Worm (Caenorhabditis elegans): ENCODE measurements around the gene sri-40.
"Not testable (repeated sequence)": the region's sequence is repeated elsewhere in the genome, so short reads cannot be mapped to it uniquely, and the experiment has no call there.

sri-40 gene

DNA sequence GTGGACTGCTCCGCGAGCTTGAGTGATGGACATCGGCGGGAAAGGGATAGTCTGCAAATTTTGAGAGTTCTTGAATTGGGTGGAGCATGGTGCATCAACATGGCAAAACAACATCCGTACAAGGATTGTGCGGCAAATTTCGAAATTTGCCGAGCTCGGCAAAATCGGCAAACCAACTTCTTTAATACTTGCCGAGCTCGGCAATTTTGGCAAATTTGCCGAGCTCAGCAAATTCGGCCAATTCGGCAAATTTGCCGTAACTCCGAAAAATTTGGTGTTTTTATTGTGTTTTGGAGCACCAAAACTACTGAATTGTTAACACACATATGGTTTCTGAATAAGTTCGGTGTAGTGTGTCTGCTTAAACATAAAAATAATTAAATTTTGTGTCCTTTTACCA lies 7.7 kb upstream of the sri-40 start, which contains the start of gene fbxc-55:
Gene fbxc-55 (minus strand): TSS at position 101 of the 400 bp plus-strand sequence.
- no peak for TF ChIP-seq aly-2 (tag; optimal IDR thresholded peaks at IDR 0.05)
- TF ChIP-seq fkh-2 (tag; optimal IDR thresholded peaks at IDR 0.05), result no peak
- TF ChIP-seq hmg-11 (tag; optimal IDR thresholded peaks at IDR 0.05), result no peak
- no peak for TF ChIP-seq pqm-1 (tag; optimal IDR thresholded peaks at IDR 0.05)

- TF ChIP-seq elt-2 (tag; optimal IDR thresholded peaks at IDR 0.05), result no peak
- no peak for TF ChIP-seq nhr-11 (tag; optimal IDR thresholded peaks at IDR 0.05)
- TF ChIP-seq mml-1 (tag; optimal IDR thresholded peaks at IDR 0.05), result no peak
- no peak for TF ChIP-seq jun-1 (tag; optimal IDR thresholded peaks at IDR 0.05)
- no peak for TF ChIP-seq ZK546.5 (tag; optimal IDR thresholded peaks at IDR 0.05)
- no peak for TF ChIP-seq hmg-11 (tag; optimal IDR thresholded peaks at IDR 0.05)
- TF ChIP-seq fos-1 (tag; optimal IDR thresholded peaks at IDR 0.05), result no peak
- no peak for TF ChIP-seq daf-12 (tag; optimal IDR thresholded peaks at IDR 0.05)
- TF ChIP-seq elt-1 (tag; optimal IDR thresholded peaks at IDR 0.05), result no peak
- TF ChIP-seq lsy-12 (tag; optimal IDR thresholded peaks at IDR 0.05), result no peak
- no peak for TF ChIP-seq egl-27 (tag; optimal IDR thresholded peaks at IDR 0.05)
- TF ChIP-seq lin-39 (tag; optimal IDR thresholded peaks at IDR 0.05), result no peak
- TF ChIP-seq ztf-4 (tag; optimal IDR thresholded peaks at IDR 0.05), result no peak
- TF ChIP-seq nhr-43 (tag; optimal IDR thresholded peaks at IDR 0.05; ENCODE audit: poor library complexity, severe bottlenecking), result no peak
- no peak for TF ChIP-seq skn-1 (tag; optimal IDR thresholded peaks at IDR 0.05)
- no peak for TF ChIP-seq snpc-4 (tag; optimal IDR thresholded peaks at IDR 0.05)
- TF ChIP-seq nhr-237 (tag; optimal IDR thresholded peaks at IDR 0.05), result no peak
- no peak for TF ChIP-seq mdl-1 (tag; optimal IDR thresholded peaks at IDR 0.05)
- no peak for TF ChIP-seq ceh-16 (tag; optimal IDR thresholded peaks at IDR 0.05)
- TF ChIP-seq nhr-23 (tag; optimal IDR thresholded peaks at IDR 0.05), result no peak
Measured at ce11 chrII:3172176-3172575, 5.6 kb upstream of the sri-40 start, which contains the start of gene Y27F2A.10. Gene Y27F2A.10 (minus strand): TSS chrII:3172276.

DNA sequence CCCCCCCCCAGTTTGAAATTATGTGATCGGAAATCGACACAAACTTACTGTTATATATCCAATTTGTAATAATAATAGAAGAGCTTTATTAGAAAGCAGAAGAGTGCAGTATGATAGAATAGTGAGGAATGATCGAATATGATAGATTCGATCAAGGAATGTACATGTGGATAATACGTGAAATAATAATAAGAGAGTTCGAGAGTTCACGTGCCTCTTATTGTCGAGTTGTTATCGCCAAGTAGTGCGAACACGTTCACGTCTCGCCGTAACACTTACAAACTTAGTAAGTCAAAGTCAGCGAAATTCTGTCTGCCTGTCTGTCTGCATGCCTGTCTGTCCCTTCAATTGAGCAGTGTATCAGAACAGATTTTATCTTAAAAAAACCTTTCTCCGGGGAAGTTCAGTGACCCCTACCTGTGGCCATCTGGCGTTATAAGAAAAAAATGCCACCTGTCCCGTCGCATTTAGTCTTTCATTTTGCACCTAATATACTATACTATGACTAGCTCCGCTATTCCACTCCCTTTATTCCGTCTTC lies 5.6 kb downstream of the sri-40 start, which contains the start of the genes Y27F2A.6 and Y27F2A.8:
Gene Y27F2A.6 (minus strand): TSS at position 101 of the 541 bp plus-strand sequence.
Gene Y27F2A.8 (plus strand): TSS at position 491 of the 541 bp plus-strand sequence.
- TF ChIP-seq ceh-82, nhr-12, unc-39 (tag; optimal IDR thresholded peaks at IDR 0.05): not testable (repeated sequence)

ce11 chrII:3184858-3185257 lies 7.1 kb downstream of the sri-40 start, which contains the start of gene sri-78:
Gene sri-78 (plus strand): TSS chrII:3185158.
- TF ChIP-seq egl-27, elt-2, fkh-2 (tag; optimal IDR thresholded peaks at IDR 0.05): not testable (repeated sequence)

- TF ChIP-seq skn-1 (tag; optimal IDR thresholded peaks at IDR 0.05) (no peak), nhr-77 (tag; optimal IDR thresholded peaks at IDR 0.05) (no peak), zag-1 (tag; optimal IDR thresholded peaks at IDR 0.05) (no peak), egl-27 (tag; optimal IDR thresholded peaks at IDR 0.05) (no peak)
Measured at ce11 chrII:3185848-3186247, 8.1 kb downstream of the sri-40 start.

DNA sequence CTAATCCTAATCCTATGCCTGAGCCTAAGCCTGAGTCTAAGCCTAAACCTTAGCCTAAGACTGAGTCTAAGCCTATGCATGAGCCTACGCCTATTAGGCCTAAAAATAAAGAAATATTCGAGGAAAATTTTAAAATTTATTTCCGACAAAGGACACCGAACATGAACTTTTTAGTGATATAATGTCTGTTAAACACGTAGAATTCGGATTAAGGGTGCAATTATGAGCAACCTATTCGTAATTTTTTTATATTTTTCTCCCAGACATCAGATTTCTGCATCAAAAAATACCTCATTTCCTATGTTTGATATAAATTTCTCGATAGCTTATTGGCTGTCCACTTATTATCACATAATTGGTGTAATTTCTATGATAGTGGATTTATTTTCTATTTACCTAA lies 11.3 kb downstream of the sri-40 start, which contains the start of gene Y27F2A.11:
Gene Y27F2A.11 (plus strand): TSS at position 301 of the 400 bp plus-strand sequence.
- not testable (repeated sequence) for TF ChIP-seq nhr-28, eor-1, ZK546.5 (tag; optimal IDR thresholded peaks at IDR 0.05)

- not testable (repeated sequence) for TF ChIP-seq mdl-1 (tag; optimal IDR thresholded peaks at IDR 0.05); sea-2 (GFP tag; optimal IDR thresholded peaks at IDR 0.05); nhr-237 (tag; optimal IDR thresholded peaks at IDR 0.05)
Measured at ce11 chrII:3191544-3191943, 13.8 kb downstream of the sri-40 start, which contains the start of gene Y27F2A.9. Gene Y27F2A.9 (minus strand): TSS chrII:3191644.
